Worm (Caenorhabditis elegans): ENCODE data around the gene txt-4.

Gene txt-4

ce11 chrIV:1496017-1496678 is 14.2 kb upstream of the txt-4 start, which contains the start of gene npp-20:
TSS of gene npp-20 (minus strand) at chrIV:1496022.
- TF ChIP-seq sma-3 (GFP tag; optimal IDR thresholded peaks at IDR 0.05) (peak; percentile 39), nhr-129 (tag; optimal IDR thresholded peaks at IDR 0.05) (peak; percentile 41), lsy-2 (tag; optimal IDR thresholded peaks at IDR 0.05) (peak; percentile 74 to 84), zag-1 (tag; optimal IDR thresholded peaks at IDR 0.05) (no peak), elt-3 (tag; optimal IDR thresholded peaks at IDR 0.05) (no peak), crh-2 (tag; optimal IDR thresholded peaks at IDR 0.05) (peak; percentile 78), nhr-11 (tag; optimal IDR thresholded peaks at IDR 0.05) (no peak), egl-27 (tag; optimal IDR thresholded peaks at IDR 0.05) (peak; percentile 7), ceh-16 (tag; optimal IDR thresholded peaks at IDR 0.05) (no peak), nhr-21 (tag; optimal IDR thresholded peaks at IDR 0.05) (no peak), nhr-6 (tag; optimal IDR thresholded peaks at IDR 0.05) (no peak), ztf-4 (tag; optimal IDR thresholded peaks at IDR 0.05) (peak; percentile 13), unc-55 (GFP tag; optimal IDR thresholded peaks at IDR 0.05) (peak; percentile 60), mbf-1 (tag; optimal IDR thresholded peaks at IDR 0.05) (no peak), unc-39 (tag; optimal IDR thresholded peaks at IDR 0.05) (no peak), lin-11 (tag; optimal IDR thresholded peaks at IDR 0.05) (no peak), sem-4 (tag; optimal IDR thresholded peaks at IDR 0.05) (no peak), lin-13 (GFP tag; optimal IDR thresholded peaks at IDR 0.05) (peak; percentile 51), snpc-4 (tag; optimal IDR thresholded peaks at IDR 0.05) (peak; percentile 20), ztf-1 (GFP tag; conservative IDR thresholded peaks at IDR 0.05) (no peak), skn-1 (tag; optimal IDR thresholded peaks at IDR 0.05) (no peak), ZK546.5 (tag; optimal IDR thresholded peaks at IDR 0.05) (no peak), nhr-25 (tag; optimal IDR thresholded peaks at IDR 0.05) (peak; percentile 36), C34F6.9 (tag; optimal IDR thresholded peaks at IDR 0.05) (peak; percentile 81), ama-1 (optimal IDR thresholded peaks at IDR 0.05) (peak; percentile 8), F13H6.1 (tag; optimal IDR thresholded peaks at IDR 0.05) (peak; percentile 24), gmeb-1 (tag; optimal IDR thresholded peaks at IDR 0.05) (peak; percentile 77), fos-1 (tag; optimal IDR thresholded peaks at IDR 0.05) (no peak)

DNA sequence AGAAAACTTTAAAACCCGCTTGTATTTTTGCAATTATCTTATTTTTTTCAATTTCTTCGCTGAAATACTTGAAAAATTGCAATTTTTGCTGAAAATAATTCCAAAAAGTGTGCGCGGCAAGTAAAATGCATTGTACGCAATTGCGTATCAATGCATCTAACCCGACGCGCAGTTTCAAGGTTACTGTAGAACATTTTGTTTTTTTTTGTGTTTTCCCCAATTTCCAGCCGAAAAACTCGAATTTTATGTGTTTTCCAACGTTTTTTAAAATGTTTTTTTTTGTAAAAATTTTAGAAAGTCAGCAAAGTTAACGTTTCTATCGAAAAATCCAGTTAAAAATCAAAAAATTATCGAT is 13.7 kb upstream of the txt-4 start:
- no peak for TF ChIP-seq ceh-16 (tag; optimal IDR thresholded peaks at IDR 0.05)
- no peak for TF ChIP-seq lin-13 (GFP tag; optimal IDR thresholded peaks at IDR 0.05)
- TF ChIP-seq dmd-4 (tag; optimal IDR thresholded peaks at IDR 0.05) = no peak
- no peak for TF ChIP-seq C34F6.9 (tag; optimal IDR thresholded peaks at IDR 0.05)
- no peak for TF ChIP-seq ztf-4 (tag; optimal IDR thresholded peaks at IDR 0.05)
- TF ChIP-seq nhr-25 (tag; optimal IDR thresholded peaks at IDR 0.05) = no peak

- peak; percentile 60 for TF ChIP-seq sma-3 (GFP tag; optimal IDR thresholded peaks at IDR 0.05)
- TF ChIP-seq nhr-25 (tag; optimal IDR thresholded peaks at IDR 0.05) = peak; percentile 44
- peak; percentile 85 to 90 for TF ChIP-seq mdl-1 (tag; optimal IDR thresholded peaks at IDR 0.05)
- no peak for TF ChIP-seq nhr-11 (tag; optimal IDR thresholded peaks at IDR 0.05)
- no peak for TF ChIP-seq unc-39 (tag; optimal IDR thresholded peaks at IDR 0.05)
- TF ChIP-seq F13H6.1 (tag; optimal IDR thresholded peaks at IDR 0.05) = peak; percentile 51
- peak; percentile 25 for TF ChIP-seq fos-1 (tag; optimal IDR thresholded peaks at IDR 0.05)
- TF ChIP-seq nhr-129 (tag; optimal IDR thresholded peaks at IDR 0.05) = peak; percentile 67
- peak; percentile 18 for TF ChIP-seq snpc-4 (tag; optimal IDR thresholded peaks at IDR 0.05)
- TF ChIP-seq lin-11 (tag; optimal IDR thresholded peaks at IDR 0.05) = peak; percentile 5
- TF ChIP-seq ama-1 (optimal IDR thresholded peaks at IDR 0.05) = peak; percentile 25
- peak; percentile 58 for TF ChIP-seq lin-13 (GFP tag; optimal IDR thresholded peaks at IDR 0.05)
- no peak for TF ChIP-seq zag-1 (tag; optimal IDR thresholded peaks at IDR 0.05)
- no peak for TF ChIP-seq R02D3.7 (tag; optimal IDR thresholded peaks at IDR 0.05)
- peak; percentile 66 for TF ChIP-seq crh-2 (tag; optimal IDR thresholded peaks at IDR 0.05)
- peak; percentile 80 for TF ChIP-seq C34F6.9 (tag; optimal IDR thresholded peaks at IDR 0.05)
- no peak for TF ChIP-seq aly-2 (tag; optimal IDR thresholded peaks at IDR 0.05)
- no peak for TF ChIP-seq ztf-1 (GFP tag; conservative IDR thresholded peaks at IDR 0.05)
- TF ChIP-seq unc-55 (GFP tag; optimal IDR thresholded peaks at IDR 0.05) = peak; percentile 55
- TF ChIP-seq nhr-21 (tag; optimal IDR thresholded peaks at IDR 0.05) = peak; percentile 21
- TF ChIP-seq lsy-2 (tag; optimal IDR thresholded peaks at IDR 0.05) = peak in 1 of 2 experiments; percentile 78
- TF ChIP-seq mab-5 (tag; optimal IDR thresholded peaks at IDR 0.05) = peak; percentile 62
- peak; percentile 47 for TF ChIP-seq gmeb-1 (tag; optimal IDR thresholded peaks at IDR 0.05)
Measured at ce11 chrIV:1497448-1497847, 12.9 kb upstream of the txt-4 start, which contains the start of gene hxk-3. TSS of gene hxk-3 (plus strand) at chrIV:1497626.

- TF ChIP-seq ceh-16 (tag; optimal IDR thresholded peaks at IDR 0.05) (no peak), nhr-12 (tag; optimal IDR thresholded peaks at IDR 0.05) (no peak), R02D3.7 (tag; optimal IDR thresholded peaks at IDR 0.05) (no peak), lsy-2 (tag; optimal IDR thresholded peaks at IDR 0.05) (no peak), lin-39 (tag; optimal IDR thresholded peaks at IDR 0.05) (no peak), sma-3 (GFP tag; optimal IDR thresholded peaks at IDR 0.05) (no peak), peb-1 (tag; optimal IDR thresholded peaks at IDR 0.05) (no peak)
Measured at ce11 chrIV:1512944-1513343, 2.6 kb downstream of the txt-4 start.

Measured in whole organism, L2 larva.